Worm (Caenorhabditis elegans): ENCODE data around the gene plrg-1.
A peak's percentile ranks its signal among the peaks of the same experiment; 100 is the strongest.

plrg-1 gene

ce11 chrV:10792775-10793174 lies 14.9 kb downstream of the plrg-1 start, which contains the start of gene D1054.10:
D1054.10 (minus strand) TSS chrV:10792875.
- TF ChIP-seq spr-1 (tag; optimal IDR thresholded peaks at IDR 0.05) (no peak), hif-1 (tag; optimal IDR thresholded peaks at IDR 0.05) (no peak), Y5F2A.4 (GFP tag; optimal IDR thresholded peaks at IDR 0.05) (no peak), pqm-1 (tag; optimal IDR thresholded peaks at IDR 0.05) (no peak), spr-3 (GFP tag; optimal IDR thresholded peaks at IDR 0.05) (no peak)

- TF ChIP-seq set-16 (GFP tag; IDR thresholded peaks at IDR 0.05) (peak; percentile 69), mxl-2 (GFP tag; conservative IDR thresholded peaks at IDR 0.05) (no peak), unc-62 (GFP tag; optimal IDR thresholded peaks at IDR 0.05 in 1 of 2) (no peak), unc-62 (tag; optimal IDR thresholded peaks at IDR 0.05) (no peak), dpl-1 (GFP tag; optimal IDR thresholded peaks at IDR 0.05) (no peak), nhr-77 (tag; optimal IDR thresholded peaks at IDR 0.05) (no peak), sdz-12 (GFP tag; optimal IDR thresholded peaks at IDR 0.05) (no peak)
These were observed 16.8 kb downstream of the plrg-1 start, which contains the start of gene D1054.9 for ce11 chrV:10790921-10791320. D1054.9 (minus strand) TSS chrV:10791057.

ce11 chrV:10784011-10784410 lies 23.7 kb downstream of the plrg-1 start, which contains the start of gene D1054.8:
D1054.8 (plus strand) TSS chrV:10784311.
- peak; percentile 2 for TF ChIP-seq nhr-28 (tag; optimal IDR thresholded peaks at IDR 0.05)
- no peak for TF ChIP-seq jun-1 (tag; optimal IDR thresholded peaks at IDR 0.05)

ce11 chrV:10776528-10777055 lies 31.1 kb downstream of the plrg-1 start, which contains the start of gene D1054.5:
D1054.5 (minus strand) TSS chrV:10776578.
- TF ChIP-seq daf-16 (GFP tag; optimal IDR thresholded peaks at IDR 0.05): no peak
- TF ChIP-seq daf-16 (tag; optimal IDR thresholded peaks at IDR 0.05): peak; percentile 92
- TF ChIP-seq madf-5 (GFP tag; IDR thresholded peaks at IDR 0.05): no peak
- no peak for TF ChIP-seq spr-3 (GFP tag; optimal IDR thresholded peaks at IDR 0.05)
- peak; percentile 68 for TF ChIP-seq dve-1 (tag; optimal IDR thresholded peaks at IDR 0.05; ENCODE audit: insufficient read depth)
- no peak for TF ChIP-seq saeg-2 (GFP tag; IDR thresholded peaks at IDR 0.05)
- TF ChIP-seq nhr-28 (tag; optimal IDR thresholded peaks at IDR 0.05): peak; percentile 56
- no peak for TF ChIP-seq nhr-11 (tag; optimal IDR thresholded peaks at IDR 0.05)
- peak; percentile 39 for TF ChIP-seq nhr-77 (tag; optimal IDR thresholded peaks at IDR 0.05)
- TF ChIP-seq php-3 (GFP tag; IDR thresholded peaks at IDR 0.05): no peak
- TF ChIP-seq pqm-1 (tag; optimal IDR thresholded peaks at IDR 0.05): peak; percentile 55
- no peak for TF ChIP-seq ceh-62 (tag; optimal IDR thresholded peaks at IDR 0.05)
- TF ChIP-seq dmd-6 (GFP tag; IDR thresholded peaks at IDR 0.05): peak; percentile 65
- TF ChIP-seq hlh-11 (tag; optimal IDR thresholded peaks at IDR 0.05): peak; percentile 74
- TF ChIP-seq nhr-48 (tag; optimal IDR thresholded peaks at IDR 0.05): peak; percentile 65
- peak; percentile 4 for TF ChIP-seq ztf-7 (tag; optimal IDR thresholded peaks at IDR 0.05)

- no peak for TF ChIP-seq nhr-76 (tag; optimal IDR thresholded peaks at IDR 0.05)
- TF ChIP-seq unc-62 (GFP tag; optimal IDR thresholded peaks at IDR 0.05 in 1 of 2): peak in 1 of 2 experiments; percentile 99
- TF ChIP-seq unc-62 (tag; optimal IDR thresholded peaks at IDR 0.05): no peak
These were observed 34.5 kb downstream of the plrg-1 start for ce11 chrV:10773216-10773615.

- peak; percentile 53 for TF ChIP-seq lin-38 (GFP tag; IDR thresholded peaks at IDR 0.05)
- no peak for TF ChIP-seq arid-1 (GFP tag; conservative IDR thresholded peaks at IDR 0.05)
- no peak for TF ChIP-seq R02D3.7 (tag; optimal IDR thresholded peaks at IDR 0.05)
- TF ChIP-seq F37D6.2 (tag; optimal IDR thresholded peaks at IDR 0.05): no peak
- no peak for TF ChIP-seq dmd-6 (GFP tag; IDR thresholded peaks at IDR 0.05)
- no peak for TF ChIP-seq nhr-237 (tag; optimal IDR thresholded peaks at IDR 0.05)
- TF ChIP-seq zfp-2 (tag; optimal IDR thresholded peaks at IDR 0.05): no peak
- TF ChIP-seq ztf-11 (tag; optimal IDR thresholded peaks at IDR 0.05): no peak
- TF ChIP-seq mep-1 (tag; optimal IDR thresholded peaks at IDR 0.05): peak; percentile 5
- TF ChIP-seq nhr-11 (tag; optimal IDR thresholded peaks at IDR 0.05): no peak
- peak; percentile 42 for TF ChIP-seq ama-1 (optimal IDR thresholded peaks at IDR 0.05)
- peak; percentile 17 for TF ChIP-seq duxl-1 (tag; optimal IDR thresholded peaks at IDR 0.05; ENCODE audit: poor library complexity)
These were observed 36.3 kb downstream of the plrg-1 start, which contains the start of gene D1054.3 for ce11 chrV:10771390-10771789. D1054.3 (plus strand) TSS chrV:10771451.
